Worm (Caenorhabditis elegans) whole organism, young adult: ENCODE data around the gene sam-4.

ENCODE experiments used
- F10E7.11 ChIP-seq: sonication (generic microtip); optimal IDR thresholded peaks from 2 replicates; lab custom pipeline; 2017; ENCODE audit warnings: mild to moderate bottlenecking, missing genetic modification characterization, moderate library complexity, missing compliant biosample characterization
- F23B12.7 ChIP-seq: sonication (generic microtip); optimal IDR thresholded peaks from 2 replicates; lab custom pipeline; 2017; ENCODE audit warnings: missing genetic modification characterization, mild to moderate bottlenecking, missing compliant biosample characterization, antibody characterized with exemption, moderate library complexity; ENCODE audit not compliant: insufficient read depth
- K12H6.12 ChIP-seq: fragments of 200-800 bp; sonication (Bioruptor generic); optimal IDR thresholded peaks from 2 replicates; lab custom pipeline; 2018; ENCODE audit warnings: mild to moderate bottlenecking, missing genetic modification characterization, missing compliant biosample characterization
- ama-1 ChIP-seq, 3 experiments: fragments of 150-350 bp in 1 of 3; sonication (generic microtip) in 2 of 3; optimal IDR thresholded peaks; 2 replicates each; lab custom pipeline; 2014 to 2018; ENCODE audit warnings: missing biosample characterization in 2 of 3, missing genetic modification characterization in 2 of 3, missing genetic modification reagents in 2 of 3
- aptf-3 ChIP-seq: fragments of 200-800 bp; sonication (Bioruptor generic); IDR thresholded peaks from 2 replicates; pipeline ENCODE4 v1.3.6; 2022; ENCODE audit warnings: missing genetic modification characterization, missing compliant biosample characterization
- ccch-3 ChIP-seq: fragments of 200-800 bp; sonication (Bioruptor generic); optimal IDR thresholded peaks from 2 replicates; lab custom pipeline; 2018; ENCODE audit warnings: mild to moderate bottlenecking, missing genetic modification characterization, missing compliant biosample characterization
- lin-40 ChIP-seq: sonication (generic microtip); optimal IDR thresholded peaks from 2 replicates; lab custom pipeline; 2016; ENCODE audit warnings: missing genetic modification characterization, mild to moderate bottlenecking, missing compliant biosample characterization, missing genotype, missing genetic modification reagents
- nhr-120 ChIP-seq: fragments of 200-800 bp; sonication (Bioruptor generic); IDR thresholded peaks from 2 replicates; pipeline ENCODE4 v1.3.6; 2022; ENCODE audit warnings: missing genetic modification characterization, missing compliant biosample characterization
- pbrm-1 ChIP-seq: fragments of 200-800 bp; sonication (Bioruptor generic); IDR thresholded peaks from 2 replicates; pipeline ENCODE4 v1.3.6; 2022; ENCODE audit warnings: missing genetic modification reagents, missing genetic modification characterization, missing compliant biosample characterization
- rcor-1 ChIP-seq: fragments of 200-800 bp; sonication (Bioruptor generic); IDR thresholded peaks from 2 replicates; pipeline ENCODE4 v1.3.6; 2022; ENCODE audit warnings: missing genetic modification reagents, missing genetic modification characterization, missing compliant biosample characterization
- sea-2 ChIP-seq: fragments of 200-800 bp; sonication (Bioruptor generic); IDR thresholded peaks from 2 replicates; pipeline ENCODE4 v1.3.6; 2022; ENCODE audit warnings: missing genetic modification characterization, missing compliant biosample characterization

DNA sequence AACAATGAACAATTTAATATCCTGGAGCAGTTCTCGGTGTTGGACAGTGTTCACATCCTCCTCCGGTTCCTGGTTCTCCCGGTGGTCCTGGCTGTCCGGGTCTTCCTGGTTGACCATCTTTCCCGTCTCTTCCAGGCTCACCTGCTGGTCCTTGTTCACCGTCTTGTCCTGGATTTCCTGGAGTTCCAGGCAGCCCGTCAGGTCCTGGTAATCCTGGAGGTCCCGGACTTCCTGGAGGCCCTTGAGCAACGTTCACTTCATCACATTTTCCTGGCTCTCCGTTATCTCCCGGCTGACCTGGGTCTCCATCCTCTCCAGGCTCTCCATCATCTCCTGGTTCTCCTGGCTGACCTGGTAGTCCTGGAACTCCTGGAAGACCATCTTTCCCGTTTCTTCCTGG, 2.3 kb upstream of the sam-4 start:
- TF ChIP-seq K12H6.12 (tag; lab: Kevin White, UChicago) (no peak), F23B12.7 (no peak), sea-2 (no peak), aptf-3 (GFP tag; lab: Robert Waterston, UW) (no peak), nhr-120 (GFP tag; lab: Robert Waterston, UW) (no peak), pbrm-1 (GFP tag; lab: Robert Waterston, UW) (no peak), ama-1 (optimal IDR thresholded peaks at IDR 0.05; lab: Kevin White, UChicago) (no peak), ama-1 (GFP tag; optimal IDR thresholded peaks at IDR 0.05; lab: Kevin White, UChicago) (no peak), rcor-1 (GFP tag; lab: Robert Waterston, UW) (no peak), lin-40 (no peak), ccch-3 (GFP tag; lab: Kevin White, UChicago) (no peak), F10E7.11 (tag; lab: Kevin White, UChicago) (no peak)
